Fruit fly (Drosophila melanogaster): ENCODE results near the gene CG14380.

- TF ChIP-seq CG8478 (optimal IDR thresholded peaks at IDR 0.05) (no peak), CTCF (optimal IDR thresholded peaks at IDR 0.05) (no peak)
Observed at dm6 chr3R:13218733-13219132, 30.4 kb downstream of the CG14380 start.

Data from S2 (cell line).